Fruit fly (Drosophila melanogaster) whole organism, embryonic: ENCODE data around the gene Gclc.
A peak's percentile ranks its signal among the peaks of the same experiment; 100 is the strongest.

ENCODE experiments used
- Bgb ChIP-seq: fragments of 200-800 bp; sonication (Bioruptor generic); IDR thresholded peaks from 2 replicates; pipeline ENCODE4 v1.3.6; 2022; ENCODE audit warnings: missing biosample characterization, missing genetic modification characterization; ENCODE audit not compliant: partially characterized antibody
- CG10959 ChIP-seq: fragments of 200-800 bp; sonication (Bioruptor generic); IDR thresholded peaks from 2 replicates; pipeline ENCODE4 v1.3.6; 2022; ENCODE audit warnings: missing biosample characterization, missing genetic modification characterization
- CG11456 ChIP-seq: fragments of 200-800 bp; sonication (Bioruptor generic); IDR thresholded peaks from 3 replicates; pipeline ENCODE4 v1.3.6; 2022; ENCODE audit warnings: missing biosample characterization, missing genetic modification characterization
- CG11723 ChIP-seq: fragments of 200-800 bp; sonication (Bioruptor generic); optimal IDR thresholded peaks from 2 replicates; lab custom pipeline; 2017; ENCODE audit warnings: missing biosample characterization, mild to moderate bottlenecking, missing genetic modification characterization
- CG12236 ChIP-seq: fragments of 200-800 bp; sonication (Bioruptor generic); optimal IDR thresholded peaks from 2 replicates; lab custom pipeline; 2016; ENCODE audit warnings: missing biosample characterization, missing genetic modification characterization
- CG12299 ChIP-seq: fragments of 200-800 bp; sonication (Bioruptor generic); optimal IDR thresholded peaks from 2 replicates; lab custom pipeline; 2018; ENCODE audit warnings: missing biosample characterization, mild to moderate bottlenecking, missing genetic modification characterization
- CG13624 ChIP-seq: fragments of 200-800 bp; sonication (Bioruptor generic); optimal IDR thresholded peaks from 2 replicates; lab custom pipeline; 2016; ENCODE audit warnings: missing biosample characterization, missing genetic modification characterization
- CG15269 ChIP-seq: fragments of 200-800 bp; sonication (Bioruptor generic); optimal IDR thresholded peaks from 2 replicates; lab custom pipeline; 2018; ENCODE audit warnings: missing biosample characterization, mild to moderate bottlenecking, missing genetic modification characterization, moderate library complexity
- CG1603 ChIP-seq: fragments of 200-800 bp; sonication (Bioruptor generic); optimal IDR thresholded peaks from 2 replicates; lab custom pipeline; 2019; ENCODE audit warnings: missing biosample characterization, mild to moderate bottlenecking, missing genetic modification characterization, moderate library complexity
- CG17829 ChIP-seq: fragments of 200-800 bp; optimal IDR thresholded peaks from 2 replicates; lab custom pipeline; 2019; ENCODE audit warnings: missing biosample characterization, mild to moderate bottlenecking, missing genetic modification characterization, moderate library complexity
- CG18599 ChIP-seq: fragments of 200-800 bp; sonication (Bioruptor generic); optimal IDR thresholded peaks from 3 replicates; lab custom pipeline; 2017; ENCODE audit warnings: missing biosample characterization, missing genetic modification characterization, mild to moderate bottlenecking, moderate library complexity, missing genetic modification reagents
- CG2202 ChIP-seq: fragments of 200-800 bp; sonication (Bioruptor generic); optimal IDR thresholded peaks from 2 replicates; lab custom pipeline; 2018; ENCODE audit warnings: missing biosample characterization, mild to moderate bottlenecking, missing genetic modification characterization
- CG30403 ChIP-seq: fragments of 200-800 bp; sonication (Bioruptor generic); optimal IDR thresholded peaks from 3 replicates; lab custom pipeline; 2016; ENCODE audit warnings: missing biosample characterization, missing genetic modification characterization
- CG33213 ChIP-seq: fragments of 200-800 bp; sonication (Bioruptor generic); optimal IDR thresholded peaks from 3 replicates; lab custom pipeline; 2016; ENCODE audit warnings: missing biosample characterization, missing genetic modification characterization
- CG33557 ChIP-seq: fragments of 200-800 bp; sonication (Bioruptor generic); optimal IDR thresholded peaks from 2 replicates; lab custom pipeline; 2019; ENCODE audit warnings: missing biosample characterization, mild to moderate bottlenecking, missing genetic modification characterization, moderate library complexity
- CG4617 ChIP-seq: fragments of 200-800 bp; sonication (Bioruptor generic); optimal IDR thresholded peaks from 3 replicates; lab custom pipeline; 2016; ENCODE audit warnings: missing biosample characterization, missing genetic modification characterization, borderline replicate concordance
- CG5245 ChIP-seq: fragments of 200-800 bp; sonication (Bioruptor generic); optimal IDR thresholded peaks from 3 replicates; lab custom pipeline; 2016; ENCODE audit warnings: missing biosample characterization, missing genetic modification characterization
- CG6765 ChIP-seq: fragments of 200-800 bp; sonication (Bioruptor generic); optimal IDR thresholded peaks from 3 replicates; lab custom pipeline; 2017; ENCODE audit warnings: missing biosample characterization, mild to moderate bottlenecking, missing genetic modification characterization
- CG6791 ChIP-seq: fragments of 200-800 bp; sonication (Bioruptor generic); IDR thresholded peaks from 3 replicates; pipeline ENCODE4 v1.3.6; 2022; ENCODE audit warnings: missing biosample characterization, missing genetic modification characterization; ENCODE audit not compliant: partially characterized antibody
- CG7357 ChIP-seq: fragments of 200-800 bp; sonication (Bioruptor generic); IDR thresholded peaks from 3 replicates; pipeline ENCODE4 v1.3.6; 2022; ENCODE audit warnings: missing biosample characterization, missing genetic modification characterization
- CG7963 ChIP-seq: fragments of 200-800 bp; sonication (Bioruptor generic); IDR thresholded peaks from 3 replicates; pipeline ENCODE4 v1.3.6; 2022; ENCODE audit warnings: missing biosample characterization, missing genetic modification characterization; ENCODE audit not compliant: partially characterized antibody
- CG8478 ChIP-seq: fragments of >200 bp; optimal IDR thresholded peaks from 2 replicates; lab custom pipeline; 2018
- Camta ChIP-seq: fragments of 200-800 bp; sonication (Bioruptor generic); optimal IDR thresholded peaks from 2 replicates; lab custom pipeline; 2016; ENCODE audit warnings: missing biosample characterization, missing genetic modification characterization
- Chrac-16 ChIP-seq: fragments of 200-800 bp; sonication (Bioruptor generic); optimal IDR thresholded peaks from 3 replicates; lab custom pipeline; 2016; ENCODE audit warnings: missing biosample characterization, missing genetic modification characterization
- Dad ChIP-seq: fragments of 200-800 bp; sonication (Bioruptor generic); optimal IDR thresholded peaks from 3 replicates; lab custom pipeline; 2016; ENCODE audit warnings: missing biosample characterization, missing genetic modification characterization
- Dfd ChIP-seq, 2 experiments: fragments of >200 bp; optimal IDR thresholded peaks; 2 replicates each; lab custom pipeline; 2017; ENCODE audit warnings: missing biosample characterization in 2 of 2, missing genetic modification characterization in 2 of 2
- Fer1 ChIP-seq: fragments of 200-800 bp; sonication (Bioruptor generic); optimal IDR thresholded peaks from 2 replicates; lab custom pipeline; 2017; ENCODE audit warnings: missing biosample characterization, mild to moderate bottlenecking, missing genetic modification characterization
- Gug ChIP-seq: fragments of 200-800 bp; sonication (Bioruptor generic); IDR thresholded peaks from 4 replicates; pipeline ENCODE4 v1.3.6; 2022; ENCODE audit warnings: missing biosample characterization, missing genetic modification characterization
- HLH4C ChIP-seq: fragments of 200-800 bp; sonication (Bioruptor generic); IDR thresholded peaks from 3 replicates; pipeline ENCODE4 v1.3.6; 2022; ENCODE audit warnings: missing biosample characterization, missing genetic modification characterization; ENCODE audit not compliant: partially characterized antibody
- MESR4 ChIP-seq: fragments of 200-800 bp; sonication (Bioruptor generic); optimal IDR thresholded peaks from 2 replicates; lab custom pipeline; 2018; ENCODE audit warnings: missing biosample characterization, mild to moderate bottlenecking, missing genetic modification characterization, moderate library complexity
- NK7.1 ChIP-seq: fragments of 200-800 bp; sonication (Bioruptor generic); optimal IDR thresholded peaks from 3 replicates; lab custom pipeline; 2016; ENCODE audit warnings: missing biosample characterization, missing genetic modification characterization
- Oli ChIP-seq: fragments of 200-800 bp; sonication (Bioruptor generic); optimal IDR thresholded peaks from 2 replicates; lab custom pipeline; 2018; ENCODE audit warnings: missing biosample characterization, mild to moderate bottlenecking, missing genetic modification characterization, moderate library complexity
- Opbp ChIP-seq: fragments of 200-800 bp; sonication (Bioruptor generic); IDR thresholded peaks from 3 replicates; pipeline ENCODE4 v1.3.6; 2022; ENCODE audit warnings: missing biosample characterization, missing genetic modification characterization; ENCODE audit not compliant: partially characterized antibody
- Six4 ChIP-seq: fragments of 200-800 bp; sonication (Bioruptor generic); optimal IDR thresholded peaks from 2 replicates; lab custom pipeline; 2016; ENCODE audit warnings: missing biosample characterization, missing genetic modification characterization
- Spps ChIP-seq: fragments of 200-800 bp; sonication (Bioruptor generic); optimal IDR thresholded peaks from 2 replicates; lab custom pipeline; 2018; ENCODE audit warnings: missing biosample characterization, mild to moderate bottlenecking, missing genetic modification characterization
- bsh ChIP-seq, 2 experiments: fragments of 200-800 bp; sonication (Bioruptor generic); optimal IDR thresholded peaks; 2 replicates each; lab custom pipeline; 2017 to 2018; ENCODE audit warnings: mild to moderate bottlenecking in 2 of 2, missing biosample characterization in 2 of 2, missing genetic modification characterization in 2 of 2, moderate library complexity in 1 of 2
- chm ChIP-seq: fragments of 200-800 bp; sonication (Bioruptor generic); IDR thresholded peaks from 2 replicates; pipeline ENCODE4 v1.3.6; 2022; ENCODE audit warnings: missing biosample characterization, missing genetic modification characterization
- dm ChIP-seq: fragments of 200-800 bp; sonication (Bioruptor generic); optimal IDR thresholded peaks from 3 replicates; lab custom pipeline; 2016; ENCODE audit warnings: missing biosample characterization, missing genetic modification characterization
- gem ChIP-seq: fragments of 200-800 bp; sonication (Bioruptor generic); optimal IDR thresholded peaks from 2 replicates; lab custom pipeline; 2019; ENCODE audit warnings: missing biosample characterization, mild to moderate bottlenecking, missing genetic modification characterization, moderate library complexity
- ham ChIP-seq: fragments of 200-800 bp; sonication (Bioruptor generic); IDR thresholded peaks from 2 replicates; pipeline ENCODE4 v1.3.6; 2022; ENCODE audit warnings: missing biosample characterization, missing genetic modification characterization
- ind ChIP-seq: fragments of 200-800 bp; sonication (Bioruptor generic); optimal IDR thresholded peaks from 3 replicates; lab custom pipeline; 2016; ENCODE audit warnings: missing biosample characterization, missing genetic modification characterization
- lola ChIP-seq, 3 experiments: fragments of >200 bp in 2 of 3; fragments of 200-800 bp in 1 of 3; sonication (Bioruptor generic) in 1 of 3; optimal IDR thresholded peaks; 2 replicates each; lab custom pipeline; 2017 to 2019; ENCODE audit warnings: missing biosample characterization in 3 of 3, missing genetic modification characterization in 3 of 3, mild to moderate bottlenecking in 1 of 3, moderate library complexity in 1 of 3
- maf-S ChIP-seq: fragments of 200-800 bp; sonication (Bioruptor generic); optimal IDR thresholded peaks from 2 replicates; lab custom pipeline; 2016; ENCODE audit warnings: missing biosample characterization, missing genetic modification characterization
- onecut ChIP-seq: fragments of 200-800 bp; sonication (Bioruptor generic); IDR thresholded peaks from 2 replicates; pipeline ENCODE4 v1.3.6; 2022; ENCODE audit warnings: missing biosample characterization, missing genetic modification characterization
- pfk ChIP-seq: fragments of 200-800 bp; sonication (Bioruptor generic); optimal IDR thresholded peaks from 2 replicates; lab custom pipeline; 2018; ENCODE audit warnings: missing biosample characterization, mild to moderate bottlenecking, missing genetic modification characterization, moderate library complexity
- pros ChIP-seq: fragments of 200-800 bp; sonication (Bioruptor generic); optimal IDR thresholded peaks from 3 replicates; lab custom pipeline; 2019; ENCODE audit warnings: missing biosample characterization, mild to moderate bottlenecking, missing genetic modification characterization, moderate library complexity
- pum ChIP-seq: fragments of 200-800 bp; sonication (Bioruptor generic); optimal IDR thresholded peaks from 2 replicates; lab custom pipeline; 2016; ENCODE audit warnings: missing biosample characterization, missing genetic modification characterization
- ssp ChIP-seq: fragments of 200-800 bp; sonication (Bioruptor generic); IDR thresholded peaks from 2 replicates; pipeline ENCODE4 v1.3.6; 2022; ENCODE audit warnings: missing biosample characterization, missing genetic modification characterization
- tup ChIP-seq: fragments of 200-800 bp; sonication (Bioruptor generic); optimal IDR thresholded peaks from 2 replicates; lab custom pipeline; 2016; ENCODE audit warnings: missing biosample characterization, mild to moderate bottlenecking, missing genetic modification characterization, moderate library complexity
- wdn ChIP-seq: fragments of 200-800 bp; sonication (Bioruptor generic); IDR thresholded peaks from 2 replicates; pipeline ENCODE4 v1.3.6; 2022; ENCODE audit warnings: missing biosample characterization, missing genetic modification characterization

Gclc gene

dm6 chrX:8126149-8126548 lies 10.2 kb upstream of the Gclc start (continued):
- no peak for TF ChIP-seq HLH4C (GFP tag; lab: Robert Waterston, UW)
- TF ChIP-seq CG7357 = no peak
- TF ChIP-seq CG12236 (GFP tag; lab: Kevin White, UChicago) = peak; percentile 25
- TF ChIP-seq CG12299 (tag; lab: Kevin White, UChicago) = no peak
- peak; percentile 16 for TF ChIP-seq CG33557
- no peak for TF ChIP-seq CG7963
- no peak for TF ChIP-seq ham (GFP tag; lab: Robert Waterston, UW)
- TF ChIP-seq MESR4 (GFP tag; lab: Kevin White, UChicago) = no peak
- TF ChIP-seq CG33213 (GFP tag; lab: Kevin White, UChicago) = no peak
- TF ChIP-seq pum = peak; percentile 42
- TF ChIP-seq dm (GFP tag; lab: Kevin White, UChicago) = no peak
- peak; percentile 84 for TF ChIP-seq CG1603 (tag; lab: Kevin White, UChicago)
- TF ChIP-seq CG6791 (GFP tag; lab: Robert Waterston, UW) = no peak
- TF ChIP-seq CG6765 = no peak
- TF ChIP-seq Dad (GFP tag; lab: Kevin White, UChicago) = no peak
- 0 out of 2 replicates have a peak, but pooled peaks have one; percentile 14 for TF ChIP-seq onecut (GFP tag; lab: Robert Waterston, UW)
- TF ChIP-seq Six4 (GFP tag; lab: Kevin White, UChicago) = peak; percentile 15
- peak; percentile 67 for TF ChIP-seq CG17829 (tag; lab: Kevin White, UChicago)
- TF ChIP-seq ind (GFP tag; lab: Kevin White, UChicago) = peak; percentile 57
- TF ChIP-seq wdn (GFP tag; lab: Robert Waterston, UW) = no peak
- peak; percentile 55; the same call in 1 of the 2 replicates for TF ChIP-seq chm
- TF ChIP-seq Spps (tag; lab: Kevin White, UChicago) = peak; percentile 32
- no peak for TF ChIP-seq NK7.1 (GFP tag; lab: Kevin White, UChicago)
- peak in 1 of 3 experiments; percentile 63 for TF ChIP-seq lola (GFP tag; optimal IDR thresholded peaks at IDR 0.05; lab: Kevin White, UChicago)
- TF ChIP-seq CG8478 (lab: Kevin White, UChicago) = no peak
- peak; percentile 45 for TF ChIP-seq ssp (GFP tag; lab: Robert Waterston, UW)
- TF ChIP-seq gem (tag; lab: Kevin White, UChicago) = peak; percentile 80
- TF ChIP-seq CG4617 = no peak
- peak; percentile 9 for TF ChIP-seq CG11723 (GFP tag; lab: Kevin White, UChicago)
- TF ChIP-seq CG18599 (GFP tag; lab: Kevin White, UChicago) = no peak
- peak; percentile 26; the same call in 1 of the 4 replicates for TF ChIP-seq Gug (GFP tag; lab: Robert Waterston, UW)
- TF ChIP-seq Opbp (GFP tag; lab: Robert Waterston, UW) = no peak
- no peak for TF ChIP-seq Fer1
- peak; percentile 45; the same call in 1 of the 2 replicates for TF ChIP-seq CG10959 (GFP tag; lab: Robert Waterston, UW)
- TF ChIP-seq tup = no peak
- no peak for TF ChIP-seq CG11456
- no peak for TF ChIP-seq CG13624 (GFP tag; lab: Kevin White, UChicago)
- TF ChIP-seq Bgb (GFP tag; lab: Robert Waterston, UW) = no peak
- peak; percentile 50 for TF ChIP-seq CG30403 (GFP tag; lab: Kevin White, UChicago)
- no peak for TF ChIP-seq pfk (GFP tag; lab: Kevin White, UChicago)
- TF ChIP-seq Oli (tag; lab: Kevin White, UChicago) = peak; percentile 68
- TF ChIP-seq CG15269 (tag; lab: Kevin White, UChicago) = peak; percentile 45
- TF ChIP-seq Camta (GFP tag; lab: Kevin White, UChicago) = peak; percentile 35
- peak; percentile 36 for TF ChIP-seq CG5245
- TF ChIP-seq pros (GFP tag; lab: Kevin White, UChicago) = no peak
- peak; percentile 58 for TF ChIP-seq CG2202 (tag; lab: Kevin White, UChicago)
- TF ChIP-seq maf-S (GFP tag; lab: Kevin White, UChicago) = peak; percentile 6
- TF ChIP-seq Chrac-16 = peak; percentile 45
- TF ChIP-seq bsh (GFP tag; optimal IDR thresholded peaks at IDR 0.05; lab: Kevin White, UChicago) = peak in 1 of 2 experiments; percentile 88
- no peak for TF ChIP-seq Dfd (GFP tag; optimal IDR thresholded peaks at IDR 0.05; lab: Kevin White, UChicago)
